Fruit fly (Drosophila melanogaster) whole organism, embryonic: Measurements from ENCODE around the gene CG4577.

Experiments used
- Atf-2 ChIP-seq: fragments of 200-800 bp; sonication (Bioruptor generic); optimal IDR thresholded peaks from 2 replicates; lab custom pipeline; 2016; ENCODE audit warnings: missing biosample characterization, missing genetic modification characterization
- BEAF-32 ChIP-seq: fragments of 200-800 bp; sonication (Bioruptor generic); optimal IDR thresholded peaks from 3 replicates; lab custom pipeline; 2017; ENCODE audit warnings: missing biosample characterization, missing genetic modification characterization, mild to moderate bottlenecking, moderate library complexity, missing genetic modification reagents
- CG10147 ChIP-seq: fragments of 200-800 bp; sonication (Bioruptor generic); optimal IDR thresholded peaks from 2 replicates; lab custom pipeline; 2019; ENCODE audit warnings: missing biosample characterization, mild to moderate bottlenecking, missing genetic modification characterization, moderate library complexity
- CG11398 ChIP-seq: fragments of 200-800 bp; sonication (Bioruptor generic); optimal IDR thresholded peaks from 2 replicates; lab custom pipeline; 2016; ENCODE audit warnings: missing biosample characterization, missing genetic modification characterization
- CG11504 ChIP-seq: fragments of 200-800 bp; sonication (Bioruptor generic); optimal IDR thresholded peaks from 3 replicates; lab custom pipeline; 2019; ENCODE audit warnings: missing biosample characterization, mild to moderate bottlenecking, missing genetic modification characterization, moderate library complexity
- CG11696 ChIP-seq: fragments of 200-800 bp; sonication (Bioruptor generic); IDR thresholded peaks from 2 replicates; pipeline ENCODE4 v1.3.6; 2022; ENCODE audit warnings: missing biosample characterization, missing genetic modification characterization
- CG12942 ChIP-seq: fragments of 200-800 bp; sonication (Bioruptor generic); optimal IDR thresholded peaks from 3 replicates; lab custom pipeline; 2016; ENCODE audit warnings: missing biosample characterization, missing genetic modification characterization
- CG13287 ChIP-seq: fragments of 200-800 bp; sonication (Bioruptor generic); IDR thresholded peaks from 2 replicates; pipeline ENCODE4 v1.3.6; 2022; ENCODE audit warnings: missing biosample characterization, missing genetic modification characterization; ENCODE audit not compliant: partially characterized antibody
- CG14860 ChIP-seq: fragments of 200-800 bp; sonication (Bioruptor generic); IDR thresholded peaks from 3 replicates; pipeline ENCODE4 v1.3.6; 2022; ENCODE audit warnings: missing biosample characterization, missing genetic modification characterization; ENCODE audit not compliant: partially characterized antibody
- CG14965 ChIP-seq: fragments of 200-800 bp; sonication (Bioruptor generic); optimal IDR thresholded peaks from 2 replicates; lab custom pipeline; 2016; ENCODE audit warnings: missing biosample characterization, missing genetic modification characterization, borderline replicate concordance
- CG1647 ChIP-seq: fragments of 200-800 bp; sonication (Bioruptor generic); optimal IDR thresholded peaks from 3 replicates; lab custom pipeline; 2016; ENCODE audit warnings: missing biosample characterization, missing genetic modification characterization
- CG17359 ChIP-seq: fragments of 200-800 bp; sonication (Bioruptor generic); optimal IDR thresholded peaks from 3 replicates; lab custom pipeline; 2018; ENCODE audit warnings: missing biosample characterization, mild to moderate bottlenecking, missing genetic modification characterization, moderate library complexity
- CG18476 ChIP-seq: fragments of 200-800 bp; sonication (Bioruptor generic); optimal IDR thresholded peaks from 2 replicates; lab custom pipeline; 2016; ENCODE audit warnings: missing biosample characterization, mild to moderate bottlenecking, missing genetic modification characterization
- CG4360 ChIP-seq: fragments of 200-800 bp; sonication (Bioruptor generic); IDR thresholded peaks from 2 replicates; pipeline ENCODE4 v1.3.6; 2022; ENCODE audit warnings: missing biosample characterization, missing genetic modification characterization
- CG4730 ChIP-seq: fragments of 200-800 bp; sonication (Bioruptor generic); IDR thresholded peaks from 2 replicates; pipeline ENCODE4 v1.3.6; 2022; ENCODE audit warnings: missing biosample characterization, missing genetic modification characterization
- CG4820 ChIP-seq: fragments of 200-800 bp; sonication (Bioruptor generic); optimal IDR thresholded peaks from 3 replicates; lab custom pipeline; 2016; ENCODE audit warnings: missing biosample characterization, missing genetic modification characterization
- CG8924 ChIP-seq: fragments of 200-800 bp; optimal IDR thresholded peaks from 3 replicates; lab custom pipeline; 2019; ENCODE audit warnings: missing biosample characterization, mild to moderate bottlenecking, missing genetic modification characterization, moderate library complexity
- D19B ChIP-seq: fragments of 200-800 bp; sonication (Bioruptor generic); optimal IDR thresholded peaks from 2 replicates; lab custom pipeline; 2017; ENCODE audit warnings: missing biosample characterization, mild to moderate bottlenecking, missing genetic modification characterization
- HLH54F ChIP-seq: fragments of 200-800 bp; sonication (Bioruptor generic); optimal IDR thresholded peaks from 3 replicates; lab custom pipeline; 2016; ENCODE audit warnings: missing biosample characterization, missing genetic modification characterization
- HmgZ ChIP-seq: fragments of 200-800 bp; sonication (Bioruptor generic); optimal IDR thresholded peaks from 2 replicates; lab custom pipeline; 2018; ENCODE audit warnings: missing biosample characterization, mild to moderate bottlenecking, missing genetic modification characterization
- Hmx ChIP-seq: fragments of 200-800 bp; sonication (Bioruptor generic); optimal IDR thresholded peaks from 2 replicates; lab custom pipeline; 2016; ENCODE audit warnings: missing biosample characterization, missing genetic modification characterization
- Hr39 ChIP-seq: fragments of >200 bp; optimal IDR thresholded peaks from 2 replicates; lab custom pipeline; 2017
- Nf-YC ChIP-seq: fragments of 200-800 bp; optimal IDR thresholded peaks from 3 replicates; lab custom pipeline; 2019; ENCODE audit warnings: missing biosample characterization, mild to moderate bottlenecking, missing genetic modification characterization, moderate library complexity
- NfI ChIP-seq: fragments of 200-800 bp; sonication (Bioruptor generic); optimal IDR thresholded peaks from 3 replicates; lab custom pipeline; 2018; ENCODE audit warnings: missing biosample characterization, mild to moderate bottlenecking, missing genetic modification characterization, moderate library complexity
- Ptx1 ChIP-seq: fragments of 200-800 bp; sonication (Bioruptor generic); IDR thresholded peaks from 2 replicates; pipeline ENCODE4 v1.3.6; 2022; ENCODE audit warnings: missing biosample characterization, missing genetic modification characterization
- Rfx ChIP-seq: fragments of 200-800 bp; sonication (Bioruptor generic); IDR thresholded peaks from 2 replicates; pipeline ENCODE4 v1.3.6; 2022; ENCODE audit warnings: missing biosample characterization, missing genetic modification characterization
- Taf1 ChIP-seq: fragments of 200-800 bp; sonication (Bioruptor generic); IDR thresholded peaks from 2 replicates; pipeline ENCODE4 v1.3.6; 2022; ENCODE audit warnings: missing biosample characterization, missing genetic modification characterization
- crp ChIP-seq, 2 experiments: fragments of 200-800 bp; sonication (Bioruptor generic); optimal IDR thresholded peaks; 2 replicates in 1 of 2; 3 replicates in 1 of 2; lab custom pipeline; 2017; ENCODE audit warnings: missing biosample characterization in 2 of 2, missing genetic modification characterization in 2 of 2, mild to moderate bottlenecking in 1 of 2, moderate library complexity in 1 of 2
- dmrt99B ChIP-seq: fragments of 200-800 bp; sonication (Bioruptor generic); optimal IDR thresholded peaks from 2 replicates; lab custom pipeline; 2018; ENCODE audit warnings: missing biosample characterization, mild to moderate bottlenecking, missing genetic modification characterization, moderate library complexity
- eve ChIP-seq, 2 experiments: fragments of >200 bp; optimal IDR thresholded peaks; 2 replicates each; lab custom pipeline; 2017; ENCODE audit warnings: missing biosample characterization in 2 of 2, missing genetic modification characterization in 2 of 2
- eyg ChIP-seq: fragments of 200-800 bp; sonication (Bioruptor generic); optimal IDR thresholded peaks from 3 replicates; lab custom pipeline; 2016; ENCODE audit warnings: missing biosample characterization, missing genetic modification characterization
- fd96Cb ChIP-seq: fragments of 200-800 bp; sonication (Bioruptor generic); optimal IDR thresholded peaks from 2 replicates; lab custom pipeline; 2018; ENCODE audit warnings: missing biosample characterization, mild to moderate bottlenecking, missing genetic modification characterization, moderate library complexity
- gfzf ChIP-seq: fragments of 200-800 bp; sonication (Bioruptor generic); optimal IDR thresholded peaks from 2 replicates; lab custom pipeline; 2016; ENCODE audit warnings: missing biosample characterization, mild to moderate bottlenecking, missing genetic modification characterization, moderate library complexity
- kni ChIP-seq: fragments of 200-800 bp; sonication (Bioruptor generic); optimal IDR thresholded peaks from 3 replicates; lab custom pipeline; 2017; ENCODE audit warnings: mild to moderate bottlenecking, missing biosample characterization, missing genetic modification reagents, missing genetic modification characterization
- lov ChIP-seq, 2 experiments: fragments of 200-800 bp in 1 of 2; fragments of >200 bp in 1 of 2; sonication (Bioruptor generic) in 1 of 2; IDR thresholded peaks in 1 of 2; optimal IDR thresholded peaks in 1 of 2; 2 replicates in 1 of 2; 3 replicates in 1 of 2; pipeline versions ENCODE4 v1.3.6 to Lab custom; 2017 to 2022; ENCODE audit warnings: missing biosample characterization in 1 of 2, missing genetic modification characterization in 1 of 2
- luna ChIP-seq: fragments of 200-800 bp; sonication (Bioruptor generic); optimal IDR thresholded peaks from 2 replicates; lab custom pipeline; 2016; ENCODE audit warnings: missing biosample characterization, missing genetic modification characterization
- odd ChIP-seq: fragments of 200-800 bp; sonication (Bioruptor generic); optimal IDR thresholded peaks from 2 replicates; lab custom pipeline; 2017; ENCODE audit warnings: missing biosample characterization, mild to moderate bottlenecking, missing genetic modification characterization
- onecut ChIP-seq: fragments of 200-800 bp; sonication (Bioruptor generic); IDR thresholded peaks from 2 replicates; pipeline ENCODE4 v1.3.6; 2022; ENCODE audit warnings: missing biosample characterization, missing genetic modification characterization
- pan ChIP-seq, 4 experiments: fragments of >200 bp in 3 of 4; fragments of 200-800 bp in 1 of 4; sonication (Bioruptor generic) in 1 of 4; optimal IDR thresholded peaks in 3 of 4; IDR thresholded peaks in 1 of 4; 2 replicates each; pipeline versions ENCODE4 v1.3.6 to Lab custom; 2017 to 2022; ENCODE audit warnings: missing biosample characterization in 2 of 4, missing genetic modification characterization in 2 of 4, mixed read lengths in 1 of 4
- pho ChIP-seq: fragments of 200-800 bp; sonication (Bioruptor generic); optimal IDR thresholded peaks from 2 replicates; lab custom pipeline; 2016; ENCODE audit warnings: missing biosample characterization, missing genetic modification characterization
- pita ChIP-seq: fragments of 200-800 bp; sonication (Bioruptor generic); optimal IDR thresholded peaks from 2 replicates; lab custom pipeline; 2017; ENCODE audit warnings: missing biosample characterization, mild to moderate bottlenecking, missing genetic modification characterization
- ro ChIP-seq: fragments of 200-800 bp; sonication (Bioruptor generic); IDR thresholded peaks from 2 replicates; pipeline ENCODE4 v1.3.6; 2022; ENCODE audit warnings: missing biosample characterization, missing genetic modification characterization
- stc ChIP-seq: fragments of 200-800 bp; sonication (Bioruptor generic); IDR thresholded peaks from 2 replicates; pipeline ENCODE4 v1.3.6; 2022; ENCODE audit warnings: missing biosample characterization, missing genetic modification characterization
- stwl ChIP-seq: fragments of 200-800 bp; sonication (Bioruptor generic); optimal IDR thresholded peaks from 3 replicates; lab custom pipeline; 2018; ENCODE audit warnings: missing biosample characterization, mild to moderate bottlenecking, missing genetic modification characterization, moderate library complexity
- tgo ChIP-seq: fragments of 200-800 bp; sonication (Bioruptor generic); IDR thresholded peaks from 3 replicates; pipeline ENCODE4 v1.3.6; 2022; ENCODE audit warnings: missing biosample characterization, missing genetic modification characterization
- unpg ChIP-seq: fragments of 200-800 bp; sonication (Bioruptor generic); optimal IDR thresholded peaks from 3 replicates; lab custom pipeline; 2018; ENCODE audit warnings: missing biosample characterization, mild to moderate bottlenecking, missing genetic modification characterization, moderate library complexity
- wdn ChIP-seq: fragments of 200-800 bp; sonication (Bioruptor generic); IDR thresholded peaks from 2 replicates; pipeline ENCODE4 v1.3.6; 2022; ENCODE audit warnings: missing biosample characterization, missing genetic modification characterization
- zen ChIP-seq: fragments of 200-800 bp; sonication (Bioruptor generic); optimal IDR thresholded peaks from 3 replicates; lab custom pipeline; 2018; ENCODE audit warnings: missing biosample characterization, mild to moderate bottlenecking, missing genetic modification characterization, moderate library complexity
- zen2 ChIP-seq: fragments of 200-800 bp; sonication (Bioruptor generic); IDR thresholded peaks from 3 replicates; pipeline ENCODE4 v1.3.6; 2022; ENCODE audit warnings: missing biosample characterization, missing genetic modification characterization; ENCODE audit not compliant: partially characterized antibody

The CG4577 gene

DNA sequence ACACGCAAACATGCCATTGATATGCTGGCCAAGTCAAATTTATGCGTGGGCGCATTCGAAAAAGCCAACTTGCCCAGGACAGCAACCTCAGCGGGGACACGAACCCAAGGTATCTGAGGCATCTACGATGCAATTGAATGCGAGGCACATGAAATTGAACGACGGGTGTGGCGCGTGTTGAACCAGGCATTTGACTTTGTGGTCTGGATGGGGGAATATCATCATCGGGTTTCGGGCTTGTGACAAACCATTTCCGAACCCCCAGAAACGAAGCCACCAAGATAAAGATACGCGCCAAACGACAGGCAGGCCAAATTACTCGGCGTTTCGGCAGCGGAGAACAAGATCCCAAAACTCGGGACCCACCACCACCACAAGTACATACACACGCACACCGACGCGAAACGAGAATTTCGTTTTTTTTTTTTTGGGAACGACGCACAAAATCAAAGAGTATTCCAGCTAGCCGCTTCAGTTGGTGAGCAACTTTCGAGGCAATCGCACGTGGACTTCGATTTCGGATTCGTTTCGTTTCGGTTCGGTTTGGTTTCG is 8.3 kb downstream of the CG4577 start, which contains the start of gene MFS3 (continued):
- TF ChIP-seq zen2 (GFP tag; lab: Robert Waterston, UW) (no peak), kni (GFP tag; lab: Kevin White, UChicago) (peak; percentile 80), Hr39 (lab: Kevin White, UChicago) (no peak), BEAF-32 (GFP tag; lab: Kevin White, UChicago) (peak; percentile 22), stc (no peak), ro (GFP tag; lab: Robert Waterston, UW) (no peak), unpg (GFP tag; lab: Kevin White, UChicago) (no peak), pan (optimal IDR thresholded peaks at IDR 0.05; lab: Kevin White, UChicago) (no peak), pan (GFP tag; optimal IDR thresholded peaks at IDR 0.05 in 1 of 2, IDR thresholded peaks at IDR 0.05 in 1 of 2) (no peak), CG10147 (GFP tag; lab: Kevin White, UChicago) (no peak), CG13287 (GFP tag; lab: Robert Waterston, UW) (peak; percentile 43; the same call in 1 of the 2 replicates), CG4820 (GFP tag; lab: Kevin White, UChicago) (no peak), luna (GFP tag; lab: Kevin White, UChicago) (no peak), tgo (GFP tag; lab: Robert Waterston, UW) (no peak), crp (GFP tag; optimal IDR thresholded peaks at IDR 0.05; lab: Kevin White, UChicago) (peak in 1 of 2 experiments; percentile 4), eyg (GFP tag; lab: Kevin White, UChicago) (no peak), CG11504 (tag; lab: Kevin White, UChicago) (peak; percentile 53), D19B (GFP tag; lab: Kevin White, UChicago) (no peak), CG14965 (GFP tag; lab: Kevin White, UChicago) (no peak), CG17359 (tag; lab: Kevin White, UChicago) (peak; percentile 32), gfzf (peak; percentile 56), eve (GFP tag; optimal IDR thresholded peaks at IDR 0.05; lab: Kevin White, UChicago) (no peak), CG11696 (no peak), NfI (GFP tag; lab: Kevin White, UChicago) (no peak), CG8924 (tag; lab: Kevin White, UChicago) (no peak), Atf-2 (no peak), odd (GFP tag; lab: Kevin White, UChicago) (peak; percentile 37), pho (GFP tag; lab: Kevin White, UChicago) (no peak), Nf-YC (tag; lab: Kevin White, UChicago) (peak; percentile 7), CG18476 (GFP tag; lab: Kevin White, UChicago) (no peak), fd96Cb (tag; lab: Kevin White, UChicago) (no peak), stwl (peak; percentile 54), pita (GFP tag; lab: Kevin White, UChicago) (peak; percentile 66), Rfx (peak; percentile 26; the same call in 1 of the 2 replicates), Ptx1 (GFP tag; lab: Robert Waterston, UW) (no peak), CG4730 (GFP tag; lab: Robert Waterston, UW) (no peak), lov (optimal IDR thresholded peaks at IDR 0.05; lab: Kevin White, UChicago) (no peak), lov (GFP tag; IDR thresholded peaks at IDR 0.05; lab: Robert Waterston, UW) (no peak), CG14860 (no peak), Taf1 (GFP tag; lab: Robert Waterston, UW) (no peak), CG12942 (no peak), CG11398 (GFP tag; lab: Kevin White, UChicago) (no peak), Hmx (no peak), zen (no peak), HmgZ (tag; lab: Kevin White, UChicago) (peak; percentile 4), CG4360 (no peak), CG1647 (no peak), wdn (no peak), onecut (GFP tag; lab: Robert Waterston, UW) (peak; percentile 44), dmrt99B (no peak), HLH54F (GFP tag; lab: Kevin White, UChicago) (no peak)
